Fruit fly (Drosophila melanogaster): Measurements from ENCODE around the gene ppk16.

DNA sequence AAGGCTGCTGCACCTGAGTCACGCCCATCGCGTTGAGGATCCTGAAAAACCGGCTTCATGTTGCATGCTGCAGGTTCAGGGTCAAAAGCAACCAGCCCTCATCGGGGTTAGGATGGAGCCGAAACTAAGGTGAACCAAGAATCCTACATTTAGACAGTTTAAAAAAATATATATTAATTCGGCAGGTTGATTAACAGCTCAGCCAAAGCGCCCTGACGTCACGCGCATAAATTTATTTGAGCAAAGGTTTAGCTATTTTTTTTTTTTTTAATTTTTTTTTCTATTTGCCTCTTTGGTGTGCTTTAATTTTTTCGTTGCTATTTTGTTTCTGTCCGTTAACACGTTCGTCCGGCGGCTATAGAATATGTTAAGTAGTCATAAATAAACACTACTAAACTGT, 9.6 kb upstream of the ppk16 start:
- TF ChIP-seq CG8478 (optimal IDR thresholded peaks at IDR 0.05) (no peak), pan (optimal IDR thresholded peaks at IDR 0.05) (no peak), psq (optimal IDR thresholded peaks at IDR 0.05) (no peak), usp (GFP tag; optimal IDR thresholded peaks at IDR 0.05) (no peak), EcR (GFP tag; optimal IDR thresholded peaks at IDR 0.05) (no peak)

All from whole organism.